Worm (Caenorhabditis elegans) whole organism, early embryonic: ENCODE data around the gene glrx-22.
A peak's percentile ranks its signal among the peaks of the same experiment; 100 is the strongest.

Experiments used
- B0310.2 ChIP-seq: sonication (generic microtip); optimal IDR thresholded peaks from 2 replicates; lab custom pipeline; 2016; ENCODE audit warnings: mild to moderate bottlenecking, missing genetic modification characterization, missing compliant biosample characterization
- F13C5.2 ChIP-seq: sonication (generic microtip); optimal IDR thresholded peaks from 2 replicates; lab custom pipeline; 2017; ENCODE audit warnings: mild to moderate bottlenecking, missing genetic modification characterization, inconsistent platforms, missing compliant biosample characterization
- aly-1 ChIP-seq: sonication (generic microtip); optimal IDR thresholded peaks from 2 replicates; lab custom pipeline; 2016; ENCODE audit warnings: missing genetic modification characterization, missing compliant biosample characterization
- ama-1 ChIP-seq: fragments of 150-350 bp; optimal IDR thresholded peaks from 2 replicates; lab custom pipeline; 2014
- ceh-13 ChIP-seq: fragments of 200-800 bp; sonication (Bioruptor generic); optimal IDR thresholded peaks from 2 replicates; lab custom pipeline; 2018; ENCODE audit warnings: mild to moderate bottlenecking, missing genetic modification characterization, missing compliant biosample characterization
- ceh-36 ChIP-seq: sonication (generic microtip); optimal IDR thresholded peaks from 2 replicates; lab custom pipeline; 2016; ENCODE audit warnings: missing genetic modification characterization, inconsistent platforms, missing compliant biosample characterization
- ets-7 ChIP-seq: sonication (generic microtip); optimal IDR thresholded peaks from 2 replicates; lab custom pipeline; 2016; ENCODE audit warnings: missing genotype, missing genetic modification characterization, missing compliant biosample characterization
- flt-1 ChIP-seq: fragments of 200-800 bp; sonication (Bioruptor generic); IDR thresholded peaks from 2 replicates; pipeline ENCODE4 v1.3.6; 2022; ENCODE audit warnings: missing genetic modification characterization, missing compliant biosample characterization
- hmbx-1 ChIP-seq: sonication (generic microtip); optimal IDR thresholded peaks from 2 replicates; lab custom pipeline; 2016; ENCODE audit warnings: mild to moderate bottlenecking, missing genetic modification characterization, missing compliant biosample characterization
- hmg-4 ChIP-seq: fragments of 200-800 bp; sonication (Bioruptor generic); optimal IDR thresholded peaks from 2 replicates; lab custom pipeline; 2018; ENCODE audit warnings: mild to moderate bottlenecking, missing genetic modification characterization, missing compliant biosample characterization
- hnd-1 ChIP-seq: sonication (generic microtip); optimal IDR thresholded peaks from 2 replicates; lab custom pipeline; 2016; ENCODE audit warnings: missing genetic modification characterization, missing compliant biosample characterization
- pes-1 ChIP-seq: fragments of 200-800 bp; sonication (Bioruptor generic); IDR thresholded peaks from 2 replicates; pipeline ENCODE4 v1.3.6; 2022; ENCODE audit warnings: missing genetic modification reagents, missing genetic modification characterization, missing compliant biosample characterization
- scrt-1 ChIP-seq: fragments of 200-800 bp; sonication (Bioruptor generic); IDR thresholded peaks from 2 replicates; pipeline ENCODE4 v1.3.6; 2022; ENCODE audit warnings: missing genetic modification characterization, missing compliant biosample characterization
- sea-1 ChIP-seq: fragments of 200-800 bp; sonication (Bioruptor generic); conservative IDR thresholded peaks from 2 replicates; pipeline ENCODE4 v1.3.6; 2022; ENCODE audit warnings: missing genetic modification characterization, missing compliant biosample characterization
- tbx-11 ChIP-seq: fragments of 200-800 bp; sonication (Bioruptor generic); IDR thresholded peaks from 2 replicates; pipeline ENCODE4 v1.3.6; 2022; ENCODE audit warnings: missing genetic modification characterization, missing compliant biosample characterization
- tbx-37 ChIP-seq: fragments of 200-800 bp; sonication (Bioruptor generic); conservative IDR thresholded peaks from 2 replicates; pipeline ENCODE4 v1.3.6; 2022; ENCODE audit warnings: missing genetic modification reagents, missing genetic modification characterization, missing compliant biosample characterization
- tra-4 ChIP-seq: sonication (generic microtip); optimal IDR thresholded peaks from 2 replicates; lab custom pipeline; 2017; ENCODE audit warnings: missing genetic modification characterization, missing compliant biosample characterization

The glrx-22 gene

DNA sequence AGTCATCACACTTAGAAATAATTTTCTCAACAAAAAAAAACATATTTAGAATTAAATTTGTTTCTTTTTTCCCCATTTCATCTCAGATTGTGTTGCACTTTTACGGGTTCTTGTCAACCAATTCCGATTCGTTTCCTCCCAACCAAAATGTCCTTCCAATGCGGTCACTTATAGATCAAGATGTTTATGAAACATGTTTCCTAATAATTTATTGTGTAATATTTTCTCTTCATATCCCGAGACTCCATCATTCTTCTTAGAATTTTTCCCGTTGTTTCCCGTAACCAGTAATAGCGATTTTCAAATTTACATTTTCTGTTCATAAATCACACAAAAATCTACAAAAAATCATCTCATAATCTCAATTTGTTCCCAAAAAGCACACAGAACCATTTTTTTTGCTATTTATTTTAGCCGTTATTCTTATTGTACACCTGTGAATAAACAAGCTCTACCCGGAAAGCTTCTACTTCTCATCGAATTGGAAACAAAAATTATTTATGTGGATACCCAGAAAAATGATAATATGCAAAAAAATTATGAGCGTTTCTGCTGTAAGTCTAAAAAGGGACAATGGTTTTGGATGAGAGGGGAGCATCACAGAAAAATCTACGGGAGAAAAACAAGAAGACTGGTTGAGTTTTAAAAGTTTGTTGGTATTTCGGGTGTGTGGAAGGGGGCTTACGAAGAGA is 12.5 kb downstream of the glrx-22 start:
- no peak for TF ChIP-seq ceh-13 (GFP tag; lab: Kevin White, UChicago)
- 0 out of 2 replicates have a peak, but pooled peaks have one; percentile 30 for TF ChIP-seq pes-1 (GFP tag; lab: Robert Waterston, UW)
- TF ChIP-seq tbx-37 (GFP tag; lab: Robert Waterston, UW) = no peak
- TF ChIP-seq F13C5.2 = no peak

DNA sequence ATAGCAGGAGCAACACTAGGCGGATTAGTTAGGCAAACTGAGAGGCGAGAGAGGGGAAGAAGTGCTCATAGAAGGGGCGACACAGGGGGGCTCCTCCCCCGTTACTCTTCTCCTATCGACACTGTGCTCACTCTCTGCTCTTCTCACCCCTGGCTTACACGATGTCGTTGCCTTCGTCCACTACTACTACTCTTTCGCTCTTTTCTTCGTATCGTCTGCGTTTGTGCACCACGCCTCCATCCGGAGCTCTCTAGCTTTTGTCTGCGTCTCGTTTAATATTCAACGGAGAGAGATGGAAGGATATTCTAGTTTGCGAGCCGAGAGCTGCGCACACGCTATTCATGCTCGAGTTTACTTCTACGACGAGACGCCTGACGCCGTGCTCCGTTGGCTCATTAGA is 17.7 kb downstream of the glrx-22 start:
- TF ChIP-seq sea-1 (GFP tag; lab: Robert Waterston, UW) (peak; percentile 57), tbx-11 (GFP tag; lab: Robert Waterston, UW) (no peak), hmg-4 (GFP tag; lab: Kevin White, UChicago) (peak; percentile 44), ceh-36 (peak; percentile 55), aly-1 (tag; lab: Kevin White, UChicago) (no peak), F13C5.2 (peak; percentile 15)

DNA sequence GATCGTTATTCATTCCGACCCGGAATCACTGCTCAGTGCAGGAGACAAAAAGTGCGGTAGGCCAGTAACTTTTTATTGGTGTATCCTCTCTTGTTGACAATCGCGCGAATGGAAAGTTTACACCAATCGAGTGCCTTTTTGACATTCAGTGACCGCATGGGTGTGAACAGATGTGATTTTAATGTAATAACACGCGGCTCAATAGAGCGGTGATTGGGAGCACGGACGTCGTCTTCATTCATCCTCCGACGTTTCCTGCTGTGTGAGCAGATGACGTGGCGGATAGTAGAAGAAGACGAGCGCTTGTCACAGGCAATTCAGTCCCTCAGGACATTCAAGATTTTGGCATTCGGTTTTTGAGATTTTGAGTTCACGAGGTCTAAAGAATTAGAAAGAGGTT is 18.5 kb downstream of the glrx-22 start:
- TF ChIP-seq hmg-4 (GFP tag; lab: Kevin White, UChicago) (no peak), ceh-36 (no peak), aly-1 (tag; lab: Kevin White, UChicago) (no peak), B0310.2 (tag; lab: Kevin White, UChicago) (no peak), tbx-11 (GFP tag; lab: Robert Waterston, UW) (no peak), ets-7 (tag; lab: Kevin White, UChicago) (no peak), ama-1 (no peak), pes-1 (GFP tag; lab: Robert Waterston, UW) (no peak), tbx-37 (GFP tag; lab: Robert Waterston, UW) (no peak), hnd-1 (tag; lab: Kevin White, UChicago) (no peak), F13C5.2 (no peak), ceh-13 (GFP tag; lab: Kevin White, UChicago) (no peak), flt-1 (GFP tag; lab: Robert Waterston, UW) (no peak), tra-4 (tag; lab: Kevin White, UChicago) (no peak), hmbx-1 (tag; lab: Kevin White, UChicago) (no peak)

DNA sequence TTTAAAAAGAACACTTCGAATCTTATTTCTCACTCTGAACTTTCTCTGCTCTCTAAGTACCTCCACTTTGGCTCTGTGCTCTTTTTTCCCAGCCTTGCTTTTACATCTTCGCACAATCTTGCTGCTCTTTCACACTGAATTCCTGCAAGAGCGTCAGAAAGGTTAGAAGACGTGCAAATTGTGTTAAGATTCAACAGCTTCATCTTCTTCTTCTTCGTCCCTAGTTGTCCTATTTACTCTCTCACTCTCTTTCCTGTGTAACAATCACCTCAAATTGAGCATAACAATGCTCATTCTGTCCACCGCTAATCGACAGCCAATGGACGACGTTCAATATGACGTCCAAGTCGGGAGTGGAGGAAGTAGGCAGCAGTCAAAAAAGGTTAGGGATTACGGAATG is 19.6 kb downstream of the glrx-22 start:
- no peak for TF ChIP-seq ets-7 (tag; lab: Kevin White, UChicago)
- TF ChIP-seq flt-1 (GFP tag; lab: Robert Waterston, UW) = no peak
- TF ChIP-seq scrt-1 (GFP tag; lab: Robert Waterston, UW) = no peak
- TF ChIP-seq B0310.2 (tag; lab: Kevin White, UChicago) = no peak
- TF ChIP-seq ama-1 = no peak
- no peak for TF ChIP-seq aly-1 (tag; lab: Kevin White, UChicago)
- TF ChIP-seq F13C5.2 = no peak

DNA sequence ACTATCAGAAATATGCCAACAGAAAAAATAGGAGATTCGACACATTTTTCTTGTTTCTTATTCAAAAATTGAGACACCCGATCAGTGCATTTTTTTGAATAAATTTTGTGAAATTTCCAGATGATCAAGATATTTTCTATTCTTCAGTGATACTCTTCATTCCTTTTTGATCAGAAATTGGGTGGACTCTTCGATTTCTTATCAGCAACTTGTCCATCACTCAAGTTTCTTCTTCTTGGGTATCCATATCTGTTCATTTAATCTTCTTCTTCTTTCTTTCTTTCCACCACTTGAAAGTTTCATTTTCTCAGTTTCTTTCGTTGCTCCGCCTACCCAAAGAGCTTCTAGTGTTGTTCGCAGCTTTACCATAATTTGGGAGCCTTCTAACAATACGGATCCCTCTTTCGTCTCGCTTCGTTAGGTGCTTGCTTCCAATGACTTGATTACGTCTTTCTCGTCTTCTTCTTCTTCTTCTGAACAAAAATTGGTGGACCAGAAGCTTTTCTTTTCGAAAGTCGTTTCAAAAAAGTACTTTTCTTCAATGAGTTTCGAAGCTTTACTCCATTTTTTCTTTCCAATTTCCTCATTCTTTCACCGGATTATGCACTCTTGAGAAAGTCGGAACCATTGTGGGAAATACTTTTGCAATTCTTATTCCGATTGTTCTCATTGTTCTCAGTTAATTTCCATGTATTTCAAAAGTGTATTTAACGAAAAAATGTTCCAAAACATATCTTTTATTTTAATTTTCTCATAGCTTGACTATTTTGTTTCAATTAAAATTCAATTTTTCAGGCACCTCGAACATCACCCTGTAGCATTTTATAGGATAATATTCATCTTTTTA is 25.1 kb downstream of the glrx-22 start, which contains the start of gene pct-1:
TSS of gene pct-1 (plus strand) at position 797 of the 847 bp plus-strand sequence.
- TF ChIP-seq tbx-37 (GFP tag; lab: Robert Waterston, UW) = no peak

DNA sequence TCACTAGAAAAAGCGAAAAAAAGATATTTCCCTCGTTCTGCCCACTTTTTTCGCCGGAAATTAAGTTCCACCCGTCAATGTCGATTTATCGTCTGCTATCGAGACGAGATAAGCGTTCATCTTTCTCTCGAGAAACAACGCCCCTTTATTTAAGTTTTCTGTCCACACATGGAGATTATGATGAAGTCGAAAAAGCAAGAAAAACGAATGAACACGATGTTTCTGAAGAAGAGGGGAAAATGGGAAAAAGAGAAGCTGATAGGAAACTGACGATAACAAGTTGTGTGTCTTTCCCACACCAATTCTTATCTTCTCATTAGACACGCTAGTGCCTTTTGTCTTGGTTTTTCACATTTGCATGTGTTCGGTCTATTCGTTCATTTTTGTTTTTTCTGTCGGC is 26.2 kb downstream of the glrx-22 start:
- TF ChIP-seq F13C5.2 (no peak), ceh-36 (no peak), B0310.2 (tag; lab: Kevin White, UChicago) (no peak), ets-7 (tag; lab: Kevin White, UChicago) (no peak), tra-4 (tag; lab: Kevin White, UChicago) (no peak), hnd-1 (tag; lab: Kevin White, UChicago) (no peak), aly-1 (tag; lab: Kevin White, UChicago) (no peak), pes-1 (GFP tag; lab: Robert Waterston, UW) (no peak), tbx-37 (GFP tag; lab: Robert Waterston, UW) (no peak), hmbx-1 (tag; lab: Kevin White, UChicago) (no peak), tbx-11 (GFP tag; lab: Robert Waterston, UW) (no peak), flt-1 (GFP tag; lab: Robert Waterston, UW) (no peak), scrt-1 (GFP tag; lab: Robert Waterston, UW) (no peak)

DNA sequence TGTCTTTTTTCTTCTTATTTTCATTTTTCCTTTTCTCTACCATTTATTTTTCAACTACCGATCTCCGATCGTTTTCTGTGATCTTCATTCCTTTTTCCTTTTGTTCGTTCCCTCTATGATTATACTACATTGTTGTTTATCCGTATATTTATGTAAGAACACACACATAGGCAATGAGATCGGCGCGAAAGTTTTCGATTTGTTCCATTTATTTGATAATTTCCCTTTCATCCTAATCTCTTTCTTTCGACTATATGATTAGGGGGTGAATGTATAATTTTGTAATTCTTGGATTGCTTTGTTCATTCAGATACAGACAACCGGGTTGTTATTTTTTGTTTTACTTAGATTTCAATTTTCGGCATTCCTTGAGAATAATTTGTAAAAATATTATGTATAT is 27.4 kb downstream of the glrx-22 start:
- TF ChIP-seq B0310.2 (tag; lab: Kevin White, UChicago) = no peak

DNA sequence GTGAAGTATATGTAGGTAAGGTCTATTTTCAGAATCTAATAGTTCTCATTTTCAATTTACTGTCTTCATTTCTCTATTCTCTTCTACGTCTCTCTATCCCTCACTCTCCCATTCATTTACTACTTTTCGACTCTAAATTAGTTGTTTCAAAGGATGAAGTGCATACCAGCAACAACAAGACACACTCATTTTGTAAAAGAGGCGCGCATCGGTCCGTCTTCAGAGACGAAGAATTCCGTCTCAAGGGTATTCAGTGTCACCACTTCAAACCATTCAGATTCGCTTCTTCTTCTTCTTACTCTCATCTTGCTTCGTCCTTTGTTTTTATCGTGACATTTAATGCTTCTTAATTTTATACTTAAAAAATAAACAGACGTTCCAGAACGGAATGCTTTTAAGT is 29.7 kb downstream of the glrx-22 start:
- TF ChIP-seq ama-1 = no peak
- no peak for TF ChIP-seq pes-1 (GFP tag; lab: Robert Waterston, UW)
- TF ChIP-seq aly-1 (tag; lab: Kevin White, UChicago) = no peak
- TF ChIP-seq hmbx-1 (tag; lab: Kevin White, UChicago) = no peak
- no peak for TF ChIP-seq flt-1 (GFP tag; lab: Robert Waterston, UW)
- no peak for TF ChIP-seq ceh-36
- no peak for TF ChIP-seq ceh-13 (GFP tag; lab: Kevin White, UChicago)
- TF ChIP-seq hnd-1 (tag; lab: Kevin White, UChicago) = no peak
- TF ChIP-seq tbx-11 (GFP tag; lab: Robert Waterston, UW) = no peak
- no peak for TF ChIP-seq scrt-1 (GFP tag; lab: Robert Waterston, UW)
- no peak for TF ChIP-seq B0310.2 (tag; lab: Kevin White, UChicago)
- TF ChIP-seq tbx-37 (GFP tag; lab: Robert Waterston, UW) = no peak
- TF ChIP-seq ets-7 (tag; lab: Kevin White, UChicago) = no peak
- TF ChIP-seq F13C5.2 = no peak
- TF ChIP-seq hmg-4 (GFP tag; lab: Kevin White, UChicago) = no peak
- no peak for TF ChIP-seq sea-1 (GFP tag; lab: Robert Waterston, UW)
- TF ChIP-seq tra-4 (tag; lab: Kevin White, UChicago) = no peak
